Fruit fly (Drosophila melanogaster) whole organism, embryonic: ENCODE results near the gene CG14022.

Experiments
- ATbp ChIP-seq: fragments of 200-800 bp; sonication (Bioruptor generic); optimal IDR thresholded peaks from 2 replicates; lab custom pipeline; 2017; ENCODE audit warnings: missing biosample characterization, mild to moderate bottlenecking, missing genetic modification characterization, missing genetic modification reagents
- B-H2 ChIP-seq: fragments of 200-800 bp; sonication (Bioruptor generic); optimal IDR thresholded peaks from 2 replicates; lab custom pipeline; 2018; ENCODE audit warnings: missing biosample characterization, mild to moderate bottlenecking, missing genetic modification characterization
- CG10543 ChIP-seq: fragments of 200-800 bp; sonication (Bioruptor generic); optimal IDR thresholded peaks from 3 replicates; lab custom pipeline; 2017; ENCODE audit warnings: missing biosample characterization, mild to moderate bottlenecking, missing genetic modification characterization, moderate library complexity
- CG10654 ChIP-seq: fragments of 200-800 bp; sonication (Bioruptor generic); optimal IDR thresholded peaks from 2 replicates; lab custom pipeline; 2016; ENCODE audit warnings: missing biosample characterization, missing genetic modification characterization
- CG1603 ChIP-seq: fragments of 200-800 bp; sonication (Bioruptor generic); optimal IDR thresholded peaks from 2 replicates; lab custom pipeline; 2019; ENCODE audit warnings: missing biosample characterization, mild to moderate bottlenecking, missing genetic modification characterization, moderate library complexity
- CG16815 ChIP-seq: fragments of 200-800 bp; sonication (Bioruptor generic); optimal IDR thresholded peaks from 3 replicates; lab custom pipeline; 2017; ENCODE audit warnings: missing biosample characterization, mild to moderate bottlenecking, missing genetic modification characterization
- CG16863 ChIP-seq: fragments of 200-800 bp; sonication (Bioruptor generic); optimal IDR thresholded peaks from 3 replicates; lab custom pipeline; 2016; ENCODE audit warnings: missing biosample characterization, missing genetic modification characterization
- CG17359 ChIP-seq: fragments of 200-800 bp; sonication (Bioruptor generic); optimal IDR thresholded peaks from 3 replicates; lab custom pipeline; 2018; ENCODE audit warnings: missing biosample characterization, mild to moderate bottlenecking, missing genetic modification characterization, moderate library complexity
- CG17385 ChIP-seq: fragments of 200-800 bp; sonication (Bioruptor generic); optimal IDR thresholded peaks from 3 replicates; lab custom pipeline; 2018; ENCODE audit warnings: missing biosample characterization, mild to moderate bottlenecking, missing genetic modification characterization
- CG2875 ChIP-seq: fragments of 200-800 bp; sonication (Bioruptor generic); optimal IDR thresholded peaks from 2 replicates; lab custom pipeline; 2017; ENCODE audit warnings: missing biosample characterization, mild to moderate bottlenecking, missing genetic modification characterization, missing genetic modification reagents
- CG2889 ChIP-seq: fragments of 200-800 bp; sonication (Bioruptor generic); IDR thresholded peaks from 3 replicates; pipeline ENCODE4 v1.3.6; 2022; ENCODE audit warnings: missing biosample characterization, missing genetic modification characterization
- CG34376 ChIP-seq: fragments of 200-800 bp; sonication (Bioruptor generic); optimal IDR thresholded peaks from 2 replicates; lab custom pipeline; 2018; ENCODE audit warnings: missing biosample characterization, mild to moderate bottlenecking, missing genetic modification characterization
- CG3995 ChIP-seq: fragments of 200-800 bp; sonication (Bioruptor generic); optimal IDR thresholded peaks from 3 replicates; lab custom pipeline; 2016; ENCODE audit warnings: missing biosample characterization, missing genetic modification characterization
- CG4707 ChIP-seq: fragments of 200-800 bp; sonication (Bioruptor generic); optimal IDR thresholded peaks from 2 replicates; lab custom pipeline; 2018; ENCODE audit warnings: missing biosample characterization, mild to moderate bottlenecking, missing genetic modification characterization, moderate library complexity
- CG6683 ChIP-seq: fragments of 200-800 bp; sonication (Bioruptor generic); optimal IDR thresholded peaks from 2 replicates; lab custom pipeline; 2017; ENCODE audit warnings: missing biosample characterization, mild to moderate bottlenecking, missing genetic modification characterization, missing genetic modification reagents
- CG8765 ChIP-seq: fragments of 200-800 bp; sonication (Bioruptor generic); IDR thresholded peaks from 2 replicates; pipeline ENCODE4 v1.3.6; 2022; ENCODE audit warnings: missing biosample characterization, missing genetic modification characterization
- ERR ChIP-seq: fragments of 200-800 bp; sonication (Bioruptor generic); optimal IDR thresholded peaks from 2 replicates; lab custom pipeline; 2016; ENCODE audit warnings: missing biosample characterization, missing genetic modification characterization
- Eip74EF ChIP-seq, 2 experiments: fragments of 200-800 bp in 1 of 2; fragments of >200 bp in 1 of 2; sonication (Bioruptor generic) in 1 of 2; optimal IDR thresholded peaks; 2 replicates each; lab custom pipeline; 2017 to 2019; ENCODE audit warnings: missing biosample characterization in 2 of 2, missing genetic modification characterization in 2 of 2, mild to moderate bottlenecking in 1 of 2, moderate library complexity in 1 of 2
- GATAe ChIP-seq: fragments of 200-800 bp; sonication (Bioruptor generic); conservative IDR thresholded peaks from 2 replicates; pipeline ENCODE4 v1.3.6; 2022; ENCODE audit warnings: missing biosample characterization, missing genetic modification characterization
- HLH3B ChIP-seq: fragments of 200-800 bp; sonication (Bioruptor generic); IDR thresholded peaks from 2 replicates; pipeline ENCODE4 v1.3.6; 2022; ENCODE audit warnings: missing biosample characterization, missing genetic modification characterization
- Hmr ChIP-seq: fragments of 200-800 bp; sonication (Bioruptor generic); optimal IDR thresholded peaks from 3 replicates; lab custom pipeline; 2017; ENCODE audit warnings: mild to moderate bottlenecking, missing biosample characterization, missing genetic modification reagents, missing genetic modification characterization
- Hmx ChIP-seq: fragments of 200-800 bp; sonication (Bioruptor generic); optimal IDR thresholded peaks from 2 replicates; lab custom pipeline; 2016; ENCODE audit warnings: missing biosample characterization, missing genetic modification characterization
- Hr78 ChIP-seq, 2 experiments: fragments of 200-800 bp in 1 of 2; fragments of >200 bp in 1 of 2; sonication (Bioruptor generic) in 1 of 2; optimal IDR thresholded peaks; 2 replicates each; lab custom pipeline; 2017 to 2019; ENCODE audit warnings: missing biosample characterization in 2 of 2, missing genetic modification characterization in 2 of 2, mild to moderate bottlenecking in 1 of 2, moderate library complexity in 1 of 2
- Meics ChIP-seq: fragments of 200-800 bp; sonication (Bioruptor generic); optimal IDR thresholded peaks from 2 replicates; lab custom pipeline; 2017; ENCODE audit warnings: missing biosample characterization, mild to moderate bottlenecking, missing genetic modification characterization
- Opbp ChIP-seq: fragments of 200-800 bp; sonication (Bioruptor generic); IDR thresholded peaks from 3 replicates; pipeline ENCODE4 v1.3.6; 2022; ENCODE audit warnings: missing biosample characterization, missing genetic modification characterization; ENCODE audit not compliant: partially characterized antibody
- Poxn ChIP-seq: fragments of 200-800 bp; sonication (Bioruptor generic); IDR thresholded peaks from 2 replicates; pipeline ENCODE4 v1.3.6; 2022; ENCODE audit warnings: missing biosample characterization, missing genetic modification characterization
- Rfx ChIP-seq: fragments of 200-800 bp; sonication (Bioruptor generic); IDR thresholded peaks from 2 replicates; pipeline ENCODE4 v1.3.6; 2022; ENCODE audit warnings: missing biosample characterization, missing genetic modification characterization
- Tbp ChIP-seq: fragments of >200 bp; optimal IDR thresholded peaks from 2 replicates; lab custom pipeline; 2018; ENCODE audit warnings: missing biosample characterization, missing genetic modification characterization
- Trl ChIP-seq, 3 experiments: fragments of >200 bp in 2 of 3; fragments of 200-800 bp in 1 of 3; sonication (Bioruptor generic) in 1 of 3; optimal IDR thresholded peaks; 2 replicates in 1 of 3; 3 replicates in 2 of 3; lab custom pipeline; 2016 to 2017; ENCODE audit warnings: missing biosample characterization in 1 of 3, missing genetic modification characterization in 1 of 3
- al ChIP-seq: fragments of 200-800 bp; sonication (Bioruptor generic); IDR thresholded peaks from 2 replicates; pipeline ENCODE4 v1.3.6; 2022; ENCODE audit warnings: missing biosample characterization, missing genetic modification characterization
- bigmax ChIP-seq: fragments of 200-800 bp; sonication (Bioruptor generic); optimal IDR thresholded peaks from 2 replicates; lab custom pipeline; 2018; ENCODE audit warnings: missing biosample characterization, mild to moderate bottlenecking, missing genetic modification characterization
- chif ChIP-seq, 2 experiments: fragments of 200-800 bp; sonication (Bioruptor generic); optimal IDR thresholded peaks; 3 replicates each; lab custom pipeline; 2016; ENCODE audit warnings: missing biosample characterization in 2 of 2, missing genetic modification characterization in 2 of 2
- ci ChIP-seq: fragments of 200-800 bp; sonication (Bioruptor generic); IDR thresholded peaks from 3 replicates; pipeline ENCODE4 v1.3.6; 2022; ENCODE audit warnings: missing biosample characterization, missing genetic modification characterization
- crc ChIP-seq: fragments of 200-800 bp; sonication (Bioruptor generic); optimal IDR thresholded peaks from 2 replicates; lab custom pipeline; 2016; ENCODE audit warnings: missing biosample characterization, missing genetic modification characterization
- da ChIP-seq: fragments of 200-800 bp; sonication (Bioruptor generic); optimal IDR thresholded peaks from 2 replicates; lab custom pipeline; 2016; ENCODE audit warnings: missing biosample characterization, missing genetic modification characterization
- dmrt99B ChIP-seq: fragments of 200-800 bp; sonication (Bioruptor generic); optimal IDR thresholded peaks from 2 replicates; lab custom pipeline; 2018; ENCODE audit warnings: missing biosample characterization, mild to moderate bottlenecking, missing genetic modification characterization, moderate library complexity
- fru ChIP-seq: fragments of >200 bp; optimal IDR thresholded peaks from 2 replicates; lab custom pipeline; 2017
- gsb ChIP-seq: fragments of 200-800 bp; sonication (Bioruptor generic); IDR thresholded peaks from 2 replicates; pipeline ENCODE4 v1.3.6; 2022; ENCODE audit warnings: missing biosample characterization, missing genetic modification characterization
- hth ChIP-seq: fragments of >200 bp; optimal IDR thresholded peaks from 2 replicates; lab custom pipeline; 2017; ENCODE audit warnings: inconsistent platforms
- jigr1 ChIP-seq: fragments of 200-800 bp; sonication (Bioruptor generic); IDR thresholded peaks from 3 replicates; pipeline ENCODE4 v1.3.6; 2022; ENCODE audit warnings: missing biosample characterization, missing genetic modification characterization
- klu ChIP-seq: fragments of 200-800 bp; sonication (Bioruptor generic); IDR thresholded peaks from 2 replicates; pipeline ENCODE4 v1.3.6; 2022; ENCODE audit warnings: missing biosample characterization, missing genetic modification characterization
- kni ChIP-seq: fragments of 200-800 bp; sonication (Bioruptor generic); optimal IDR thresholded peaks from 3 replicates; lab custom pipeline; 2017; ENCODE audit warnings: mild to moderate bottlenecking, missing biosample characterization, missing genetic modification reagents, missing genetic modification characterization
- maf-S ChIP-seq: fragments of 200-800 bp; sonication (Bioruptor generic); optimal IDR thresholded peaks from 2 replicates; lab custom pipeline; 2016; ENCODE audit warnings: missing biosample characterization, missing genetic modification characterization
- onecut ChIP-seq: fragments of 200-800 bp; sonication (Bioruptor generic); IDR thresholded peaks from 2 replicates; pipeline ENCODE4 v1.3.6; 2022; ENCODE audit warnings: missing biosample characterization, missing genetic modification characterization
- pnt ChIP-seq: fragments of 200-800 bp; sonication (Bioruptor generic); optimal IDR thresholded peaks from 3 replicates; lab custom pipeline; 2016; ENCODE audit warnings: missing biosample characterization, missing genetic modification characterization
- sisA ChIP-seq: fragments of 200-800 bp; sonication (Bioruptor generic); IDR thresholded peaks from 2 replicates; pipeline ENCODE4 v1.3.6; 2022; ENCODE audit warnings: missing biosample characterization, missing genetic modification characterization
- sr ChIP-seq: fragments of 200-800 bp; sonication (Bioruptor generic); IDR thresholded peaks from 3 replicates; pipeline ENCODE4 v1.3.6; 2022; ENCODE audit warnings: missing biosample characterization, missing genetic modification characterization
- ssp ChIP-seq: fragments of 200-800 bp; sonication (Bioruptor generic); IDR thresholded peaks from 2 replicates; pipeline ENCODE4 v1.3.6; 2022; ENCODE audit warnings: missing biosample characterization, missing genetic modification characterization
- trem ChIP-seq: fragments of 200-800 bp; optimal IDR thresholded peaks from 3 replicates; lab custom pipeline; 2019; ENCODE audit warnings: missing biosample characterization, mild to moderate bottlenecking, missing genetic modification characterization, moderate library complexity
- twi ChIP-seq: fragments of 200-800 bp; optimal IDR thresholded peaks from 2 replicates; lab custom pipeline; 2019; ENCODE audit warnings: missing biosample characterization, mild to moderate bottlenecking, missing genetic modification characterization, moderate library complexity
- zen ChIP-seq: fragments of 200-800 bp; sonication (Bioruptor generic); optimal IDR thresholded peaks from 3 replicates; lab custom pipeline; 2018; ENCODE audit warnings: missing biosample characterization, mild to moderate bottlenecking, missing genetic modification characterization, moderate library complexity

Gene CG14022

DNA sequence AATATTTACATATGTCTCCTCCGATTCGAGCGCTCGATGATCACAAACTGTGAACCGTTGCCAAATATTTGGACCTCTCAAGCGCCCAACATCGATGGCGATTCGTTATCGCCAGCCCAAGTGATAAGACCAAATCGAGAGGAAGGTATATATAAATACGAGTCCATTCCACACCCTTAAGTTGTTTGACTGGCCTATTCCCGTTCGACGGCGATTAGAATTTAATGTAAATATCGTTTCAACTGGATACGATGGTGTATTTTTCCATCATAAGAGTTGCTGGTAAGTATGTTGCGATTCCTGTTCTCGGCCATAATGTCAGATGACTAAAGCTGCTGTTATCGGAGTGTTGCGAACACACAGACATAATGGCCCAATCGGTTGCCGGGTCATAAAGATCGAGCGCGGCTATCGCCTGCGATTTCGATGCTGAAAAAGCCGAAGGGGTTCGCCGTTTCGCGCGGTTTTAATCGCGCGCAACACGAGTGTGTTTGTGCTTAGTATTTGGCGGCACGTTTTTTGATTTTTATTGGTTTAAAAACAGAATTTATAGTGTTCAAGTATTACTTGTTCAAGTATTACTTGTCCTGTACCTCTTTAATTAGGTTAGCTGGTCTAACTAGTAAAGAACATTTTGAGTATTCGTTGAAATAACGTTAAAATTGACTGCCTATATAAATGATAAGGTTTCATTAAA lies 9.5 kb upstream of the CG14022 start, which contains the start of gene fusl (continued):
- TF ChIP-seq CG6683 (GFP tag; lab: Kevin White, UChicago) (no peak), ssp (GFP tag; lab: Robert Waterston, UW) (no peak), CG2875 (GFP tag; lab: Kevin White, UChicago) (peak; percentile 21), HLH3B (no peak), sr (GFP tag; lab: Robert Waterston, UW) (no peak), Opbp (GFP tag; lab: Robert Waterston, UW) (no peak), CG10543 (GFP tag; lab: Kevin White, UChicago) (peak; percentile 22), zen (no peak), CG17359 (no peak), pnt (GFP tag; lab: Kevin White, UChicago) (no peak), fru (lab: Kevin White, UChicago) (no peak), gsb (GFP tag; lab: Robert Waterston, UW) (no peak), onecut (GFP tag; lab: Robert Waterston, UW) (no peak), CG2889 (GFP tag; lab: Robert Waterston, UW) (no peak), CG16815 (no peak), da (GFP tag; lab: Kevin White, UChicago) (no peak), CG16863 (no peak), Poxn (no peak), twi (tag; lab: Kevin White, UChicago) (no peak), crc (GFP tag; lab: Kevin White, UChicago) (no peak), bigmax (no peak), hth (lab: Kevin White, UChicago) (no peak), ATbp (GFP tag; lab: Kevin White, UChicago) (peak; percentile 54), GATAe (GFP tag; lab: Robert Waterston, UW) (no peak), ERR (no peak), chif (GFP tag; optimal IDR thresholded peaks at IDR 0.05; lab: Kevin White, UChicago) (no peak), al (GFP tag; lab: Robert Waterston, UW) (no peak), jigr1 (no peak), CG34376 (GFP tag; lab: Kevin White, UChicago) (peak; percentile 94), CG10654 (GFP tag; lab: Kevin White, UChicago) (no peak), CG3995 (GFP tag; lab: Kevin White, UChicago) (peak; percentile 56), Hr78 (GFP tag; optimal IDR thresholded peaks at IDR 0.05; lab: Kevin White, UChicago) (peak in 1 of 2 experiments; percentile 41), Tbp (GFP tag; lab: Kevin White, UChicago) (no peak), trem (tag; lab: Kevin White, UChicago) (no peak), CG17385 (GFP tag; lab: Kevin White, UChicago) (no peak), Rfx (no peak), CG8765 (GFP tag; lab: Robert Waterston, UW) (no peak), Eip74EF (GFP tag; optimal IDR thresholded peaks at IDR 0.05; lab: Kevin White, UChicago) (peak in 1 of 2 experiments; percentile 7), CG1603 (no peak), CG4707 (GFP tag; lab: Kevin White, UChicago) (peak; percentile 21), B-H2 (GFP tag; lab: Kevin White, UChicago) (no peak), Trl (optimal IDR thresholded peaks at IDR 0.05; lab: Kevin White, UChicago) (no peak), Trl (GFP tag; optimal IDR thresholded peaks at IDR 0.05; lab: Kevin White, UChicago) (no peak), Hmr (GFP tag; lab: Kevin White, UChicago) (no peak), dmrt99B (peak; percentile 1), Meics (GFP tag; lab: Kevin White, UChicago) (no peak), sisA (GFP tag; lab: Robert Waterston, UW) (no peak), kni (no peak), klu (GFP tag; lab: Robert Waterston, UW) (no peak), ci (GFP tag; lab: Robert Waterston, UW) (peak; percentile 49; the same call in 1 of the 3 replicates), Hmx (GFP tag; lab: Kevin White, UChicago) (no peak), maf-S (GFP tag; lab: Kevin White, UChicago) (no peak)
